Worm (Caenorhabditis elegans) whole organism, L2 larva: Measurements from ENCODE around the gene eif-3.L.

ENCODE experiments used
- alr-1 ChIP-seq: fragments of 150-350 bp; optimal IDR thresholded peaks from 2 replicates; lab custom pipeline; 2014; ENCODE audit warnings: missing biosample characterization, missing genetic modification characterization
- ama-1 ChIP-seq: fragments of 150-350 bp; optimal IDR thresholded peaks from 2 replicates; lab custom pipeline; 2018; ENCODE audit warnings: inconsistent platforms
- blmp-1 ChIP-seq: sonication (generic microtip); optimal IDR thresholded peaks from 2 replicates; lab custom pipeline; 2017; ENCODE audit warnings: missing genetic modification characterization, mild to moderate bottlenecking, missing compliant biosample characterization, antibody characterized with exemption, moderate library complexity; ENCODE audit not compliant: insufficient read depth
- gmeb-1 ChIP-seq: fragments of 150-350 bp; optimal IDR thresholded peaks from 2 replicates; lab custom pipeline; 2014; ENCODE audit warnings: missing biosample characterization, missing genetic modification characterization
- nhr-25 ChIP-seq: fragments of 150-350 bp; sonication (generic microtip); optimal IDR thresholded peaks from 3 replicates; lab custom pipeline; 2014; ENCODE audit warnings: missing biosample characterization, missing genetic modification characterization
- nhr-6 ChIP-seq: fragments of 150-350 bp; optimal IDR thresholded peaks from 2 replicates; lab custom pipeline; 2014; ENCODE audit warnings: missing biosample characterization, missing genetic modification characterization
- snpc-4 ChIP-seq: fragments of 150-350 bp; optimal IDR thresholded peaks from 2 replicates; lab custom pipeline; 2014; ENCODE audit warnings: missing biosample characterization, missing genetic modification characterization
- zag-1 ChIP-seq: fragments of 150-350 bp; optimal IDR thresholded peaks from 2 replicates; lab custom pipeline; 2014; ENCODE audit warnings: missing biosample characterization, missing genetic modification characterization
- ztf-11 ChIP-seq: sonication (generic microtip); optimal IDR thresholded peaks from 2 replicates; lab custom pipeline; 2017; ENCODE audit warnings: missing biosample characterization, missing genetic modification characterization

- TF ChIP-seq snpc-4 (tag; lab: Kevin White, UChicago) (no peak), alr-1 (tag; lab: Kevin White, UChicago) (no peak), nhr-6 (tag; lab: Kevin White, UChicago) (no peak), blmp-1 (tag; lab: Kevin White, UChicago) (no peak), gmeb-1 (tag; lab: Kevin White, UChicago) (no peak), nhr-25 (no peak), zag-1 (tag; lab: Kevin White, UChicago) (no peak), ztf-11 (tag; lab: Kevin White, UChicago) (no peak), ama-1 (lab: Kevin White, UChicago) (no peak)
Observed at ce11 chrII:5578714-5579113, 43.6 kb downstream of the eif-3.L start.
